Worm (Caenorhabditis elegans) whole organism, L4/young adult: Measurements from ENCODE around the gene nspg-7.2.

Source experiments
- W03F9.2 ChIP-seq: fragments of 150-350 bp; optimal IDR thresholded peaks from 2 replicates; lab custom pipeline; 2014; ENCODE audit warnings: missing biosample characterization, missing genetic modification characterization
- dao-5 ChIP-seq: sonication (generic microtip); optimal IDR thresholded peaks from 2 replicates; lab custom pipeline; 2016; ENCODE audit warnings: missing genotype, missing genetic modification characterization, moderate library complexity, missing compliant biosample characterization
- him-1 ChIP-seq: sonication (generic microtip); optimal IDR thresholded peaks from 2 replicates; lab custom pipeline; 2016; ENCODE audit warnings: missing genotype, missing genetic modification reagents, missing genetic modification characterization, missing compliant biosample characterization

ce11 chrIII:3240893-3241292 is 17.3 kb downstream of the nspg-7.2 start:
- TF ChIP-seq him-1 (tag; lab: Kevin White, UChicago) (no peak), dao-5 (tag; lab: Kevin White, UChicago) (no peak), W03F9.2 (tag; lab: Kevin White, UChicago) (no peak)
